Worm (Caenorhabditis elegans): ENCODE results near the gene bgnt-1.4.
A peak's percentile ranks its signal among the peaks of the same experiment; 100 is the strongest.

bgnt-1.4 gene

DNA sequence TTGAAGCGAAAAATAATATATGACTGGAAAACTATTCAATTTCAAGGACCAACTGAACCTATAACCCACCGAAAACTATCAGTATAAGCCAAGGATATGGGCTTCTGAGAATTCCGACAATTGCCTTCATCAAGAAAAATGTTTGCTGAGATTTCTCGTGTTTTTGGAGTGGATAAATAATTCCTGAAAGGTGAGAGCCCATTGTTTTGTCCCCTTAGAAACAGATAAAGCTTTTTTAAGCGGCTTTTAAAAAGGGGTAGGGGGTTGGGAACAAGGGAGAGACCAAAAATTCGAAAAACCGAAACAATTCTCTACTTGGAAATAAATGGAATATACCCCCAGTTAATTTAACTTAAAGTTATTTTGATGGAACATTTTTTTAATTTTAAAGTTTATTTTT, 5.7 kb downstream of the bgnt-1.4 start, which contains the start of gene C18G1.8:
Gene C18G1.8 (minus strand): TSS at position 101 of the 400 bp plus-strand sequence.
- TF ChIP-seq mml-1 (tag; optimal IDR thresholded peaks at IDR 0.05) (no peak), fos-1 (tag; optimal IDR thresholded peaks at IDR 0.05) (no peak), nhr-28 (tag; optimal IDR thresholded peaks at IDR 0.05) (no peak), nhr-23 (tag; optimal IDR thresholded peaks at IDR 0.05) (no peak), unc-62 (GFP tag; optimal IDR thresholded peaks at IDR 0.05) (no peak), ceh-82 (tag; optimal IDR thresholded peaks at IDR 0.05) (no peak), R02D3.7 (tag; optimal IDR thresholded peaks at IDR 0.05) (no peak), egl-5 (tag; optimal IDR thresholded peaks at IDR 0.05) (no peak), tbx-2 (tag; optimal IDR thresholded peaks at IDR 0.05) (no peak), pqm-1 (tag; optimal IDR thresholded peaks at IDR 0.05) (no peak), lsy-12 (tag; optimal IDR thresholded peaks at IDR 0.05) (no peak), skn-1 (tag; optimal IDR thresholded peaks at IDR 0.05) (no peak)

DNA sequence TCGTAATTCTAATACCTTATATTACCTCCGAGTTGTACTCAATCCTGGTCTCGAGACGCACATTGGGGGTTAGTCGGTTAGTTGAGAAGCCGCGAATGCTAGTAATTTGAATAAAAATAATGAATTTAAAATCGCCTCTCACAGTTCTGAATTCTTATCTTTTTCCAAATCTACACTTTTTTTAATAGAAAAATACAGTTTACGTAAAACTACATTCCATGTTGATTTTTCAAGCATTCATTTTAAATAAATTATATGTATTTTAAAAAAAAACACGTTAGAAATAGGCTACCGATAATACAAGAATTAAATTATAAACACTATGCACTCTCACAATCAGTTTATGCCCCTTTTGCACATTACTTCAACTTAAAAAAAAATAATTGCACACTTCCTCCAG, 8.9 kb downstream of the bgnt-1.4 start, which contains the start of gene C18G1.9:
Gene C18G1.9 (minus strand): TSS at position 101 of the 400 bp plus-strand sequence.
- TF ChIP-seq lin-39 (tag; optimal IDR thresholded peaks at IDR 0.05) (no peak), nfya-1 (tag; optimal IDR thresholded peaks at IDR 0.05; ENCODE audit: insufficient read depth) (no peak), fkh-10 (GFP tag; optimal IDR thresholded peaks at IDR 0.05) (no peak), ztf-11 (tag; optimal IDR thresholded peaks at IDR 0.05) (no peak), egl-27 (tag; optimal IDR thresholded peaks at IDR 0.05) (no peak), nhr-67 (tag; optimal IDR thresholded peaks at IDR 0.05) (no peak), ceh-16 (tag; optimal IDR thresholded peaks at IDR 0.05) (no peak), egl-5 (tag; optimal IDR thresholded peaks at IDR 0.05) (no peak), ceh-9 (tag; optimal IDR thresholded peaks at IDR 0.05) (no peak), mml-1 (tag; optimal IDR thresholded peaks at IDR 0.05) (no peak), tbx-2 (tag; optimal IDR thresholded peaks at IDR 0.05) (no peak), jun-1 (tag; optimal IDR thresholded peaks at IDR 0.05) (no peak), ZK546.5 (tag; optimal IDR thresholded peaks at IDR 0.05) (no peak), fos-1 (tag; optimal IDR thresholded peaks at IDR 0.05) (no peak), sea-2 (GFP tag; optimal IDR thresholded peaks at IDR 0.05) (no peak), ceh-82 (tag; optimal IDR thresholded peaks at IDR 0.05) (no peak)

DNA sequence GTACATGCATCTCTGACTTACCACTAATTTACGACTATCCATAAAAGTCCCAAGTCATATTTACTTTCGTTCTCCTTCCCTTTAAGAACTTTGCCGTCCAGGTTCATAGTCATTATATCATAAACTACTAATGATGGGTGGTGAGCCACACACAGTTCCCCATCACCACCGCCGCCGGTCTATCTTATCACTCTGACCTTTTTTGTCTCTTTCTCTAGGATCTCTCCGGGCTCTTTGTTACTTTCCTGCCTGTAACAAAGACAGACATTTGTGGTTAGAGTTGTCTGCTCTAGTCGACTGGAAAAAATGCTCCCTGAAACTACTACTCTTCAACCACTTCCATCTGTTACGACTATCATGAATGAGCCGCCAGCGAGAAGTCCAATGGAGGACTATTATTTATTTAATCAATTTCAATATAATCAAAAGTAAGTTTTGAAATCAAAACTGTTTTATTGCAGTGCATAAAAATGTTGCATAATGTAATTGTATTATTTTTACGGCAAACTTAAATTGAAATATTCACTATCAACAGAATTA, 9.7 kb downstream of the bgnt-1.4 start, which contains the start of gene elt-7:
Gene elt-7 (plus strand): TSS at position 263 of the 540 bp plus-strand sequence.
- TF ChIP-seq mml-1 (tag; optimal IDR thresholded peaks at IDR 0.05) (no peak), pqm-1 (tag; optimal IDR thresholded peaks at IDR 0.05) (peak; percentile 54), ZK546.5 (tag; optimal IDR thresholded peaks at IDR 0.05) (no peak), fos-1 (tag; optimal IDR thresholded peaks at IDR 0.05) (no peak), nhr-23 (tag; optimal IDR thresholded peaks at IDR 0.05) (no peak), ceh-82 (tag; optimal IDR thresholded peaks at IDR 0.05) (no peak), ztf-4 (tag; optimal IDR thresholded peaks at IDR 0.05) (no peak), pha-4 (tag; optimal IDR thresholded peaks at IDR 0.05) (no peak), mdl-1 (tag; optimal IDR thresholded peaks at IDR 0.05) (no peak), nhr-43 (tag; optimal IDR thresholded peaks at IDR 0.05; ENCODE audit: poor library complexity, severe bottlenecking) (no peak), elt-2 (tag; optimal IDR thresholded peaks at IDR 0.05) (peak; percentile 71)

DNA sequence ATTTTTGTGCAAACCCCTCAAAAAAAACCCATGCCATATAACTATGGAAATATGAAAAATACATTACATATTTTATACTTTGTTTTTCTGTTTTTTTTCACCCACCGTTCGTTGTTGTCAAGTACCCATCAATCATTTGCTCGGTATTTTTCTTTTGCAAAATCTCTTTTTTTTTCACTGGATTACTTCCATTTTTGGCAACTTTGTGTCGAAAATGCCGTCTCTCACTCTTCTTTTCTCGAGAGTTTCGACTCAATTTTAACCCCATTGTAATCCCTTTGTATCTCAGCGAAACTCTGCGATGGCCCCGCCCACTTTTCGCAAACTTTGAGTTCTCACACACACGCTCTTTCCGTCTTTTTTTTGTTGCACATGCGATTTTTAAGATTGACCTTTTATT, 14.4 kb downstream of the bgnt-1.4 start:
- peak; percentile 38 for TF ChIP-seq lin-39 (tag; optimal IDR thresholded peaks at IDR 0.05)
- no peak for TF ChIP-seq fos-1 (tag; optimal IDR thresholded peaks at IDR 0.05)
- TF ChIP-seq nfya-1 (tag; optimal IDR thresholded peaks at IDR 0.05; ENCODE audit: insufficient read depth): peak; percentile 23

DNA sequence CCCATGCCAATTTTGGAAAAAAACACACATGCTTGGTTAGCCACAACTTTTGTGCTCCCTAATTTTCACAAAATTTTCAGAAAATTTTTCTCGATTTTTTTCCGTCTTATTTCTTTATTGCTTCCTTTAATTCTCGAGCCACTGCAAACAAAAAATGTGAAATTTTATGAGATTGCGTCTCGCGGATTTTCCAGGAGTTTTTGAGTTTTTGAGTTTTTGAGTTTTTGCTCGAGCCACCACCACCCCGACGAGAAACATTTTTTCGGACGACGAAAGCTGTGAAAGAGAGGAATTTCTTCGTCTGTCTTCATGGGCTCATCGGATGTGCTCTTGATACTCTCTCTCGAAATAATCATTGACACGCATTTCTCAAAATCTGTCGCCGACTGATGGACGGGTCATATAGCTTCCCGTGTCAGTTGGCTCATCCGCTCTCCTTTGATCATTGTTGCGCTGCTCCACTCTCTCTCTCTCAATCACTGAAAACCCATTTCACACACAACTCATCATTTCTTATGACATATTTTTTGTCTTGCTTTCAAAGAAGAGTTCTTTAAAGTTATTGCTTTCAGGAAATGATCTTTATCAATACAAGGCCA, 16.7 kb downstream of the bgnt-1.4 start, which contains the start of gene C18G1.1:
Gene C18G1.1 (plus strand): TSS at position 573 of the 599 bp plus-strand sequence.
- TF ChIP-seq egl-5 (tag; optimal IDR thresholded peaks at IDR 0.05): peak; percentile 37
- TF ChIP-seq fkh-10 (GFP tag; optimal IDR thresholded peaks at IDR 0.05): no peak

DNA sequence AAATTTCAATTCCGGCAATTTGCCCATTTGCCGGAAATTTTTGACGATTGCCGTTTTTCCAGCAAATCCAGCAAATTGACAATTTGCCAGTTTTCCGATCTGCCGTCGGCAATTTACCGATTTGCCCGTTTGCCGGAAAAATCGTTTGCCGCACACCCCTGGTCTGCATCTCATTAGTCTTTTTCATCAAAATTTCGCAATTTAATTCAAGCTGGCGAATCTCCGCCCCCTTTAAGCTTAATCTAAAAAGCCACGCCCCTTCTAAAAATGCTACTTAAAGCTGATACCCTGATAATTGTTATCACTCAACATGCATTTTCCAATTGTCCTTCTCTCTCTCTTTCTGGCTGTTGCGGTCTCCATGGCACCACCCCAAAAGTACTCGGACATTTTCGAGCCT, 22.5 kb downstream of the bgnt-1.4 start, which contains the start of gene Y60C6A.1:
Gene Y60C6A.1 (plus strand): TSS at position 301 of the 400 bp plus-strand sequence.
- TF ChIP-seq ceh-28 (tag; optimal IDR thresholded peaks at IDR 0.05) (no peak), lsy-12 (tag; optimal IDR thresholded peaks at IDR 0.05) (no peak), nhr-77 (tag; optimal IDR thresholded peaks at IDR 0.05) (no peak), ceh-16 (tag; optimal IDR thresholded peaks at IDR 0.05) (no peak), pha-4 (tag; optimal IDR thresholded peaks at IDR 0.05) (no peak), unc-39 (tag; optimal IDR thresholded peaks at IDR 0.05) (no peak), nhr-23 (tag; optimal IDR thresholded peaks at IDR 0.05) (no peak), ceh-82 (tag; optimal IDR thresholded peaks at IDR 0.05) (no peak), nhr-12 (tag; optimal IDR thresholded peaks at IDR 0.05) (no peak), fkh-2 (tag; optimal IDR thresholded peaks at IDR 0.05) (no peak), elt-3 (tag; optimal IDR thresholded peaks at IDR 0.05) (no peak), sea-2 (GFP tag; optimal IDR thresholded peaks at IDR 0.05) (no peak), tbx-2 (tag; optimal IDR thresholded peaks at IDR 0.05) (no peak)

All from whole organism, L3 larva.